Fruit fly (Drosophila melanogaster) whole organism, wandering third instar larva: Measurements from ENCODE around the gene solo.

ENCODE experiments used
- CrebA ChIP-seq: fragments of 200-800 bp; sonication (Bioruptor generic); optimal IDR thresholded peaks from 2 replicates; lab custom pipeline; 2016; ENCODE audit warnings: missing biosample characterization, mild to moderate bottlenecking, missing genetic modification characterization, borderline replicate concordance
- Hr78 ChIP-seq: fragments of >200 bp; optimal IDR thresholded peaks from 2 replicates; lab custom pipeline; 2017; ENCODE audit warnings: missing biosample characterization, missing genetic modification characterization
- OdsH ChIP-seq: fragments of 200-800 bp; sonication (Bioruptor generic); optimal IDR thresholded peaks from 2 replicates; lab custom pipeline; 2016; ENCODE audit warnings: missing biosample characterization, mild to moderate bottlenecking, missing genetic modification characterization
- Sp1 ChIP-seq: fragments of 200-800 bp; sonication (Bioruptor generic); optimal IDR thresholded peaks from 3 replicates; lab custom pipeline; 2019; ENCODE audit warnings: missing biosample characterization, mild to moderate bottlenecking, missing genetic modification characterization, moderate library complexity
- brk ChIP-seq: fragments of 200-800 bp; sonication (Bioruptor generic); optimal IDR thresholded peaks from 2 replicates; lab custom pipeline; 2016; ENCODE audit warnings: missing biosample characterization, mild to moderate bottlenecking, missing genetic modification characterization
- h ChIP-seq: fragments of 200-800 bp; sonication (Bioruptor generic); optimal IDR thresholded peaks from 3 replicates; lab custom pipeline; 2016; ENCODE audit warnings: missing biosample characterization, mild to moderate bottlenecking, missing genetic modification characterization
- usp ChIP-seq: fragments of >200 bp; optimal IDR thresholded peaks from 2 replicates; lab custom pipeline; 2017; ENCODE audit warnings: missing biosample characterization, missing genetic modification characterization
- woc ChIP-seq: sonication (Bioruptor generic); optimal IDR thresholded peaks from 2 replicates; lab custom pipeline; 2016; ENCODE audit warnings: missing biosample characterization, mild to moderate bottlenecking, missing genetic modification characterization

dm6 chr2L:15074465-15074864 is 13.0 kb downstream of the solo start, which contains the start of gene wwk:
- TF ChIP-seq woc (GFP tag; lab: Kevin White, UChicago) (no peak), brk (GFP tag; lab: Kevin White, UChicago) (no peak), OdsH (GFP tag; lab: Kevin White, UChicago) (no peak), CrebA (GFP tag; lab: Kevin White, UChicago) (no peak), Sp1 (GFP tag; lab: Kevin White, UChicago) (no peak), usp (GFP tag; lab: Kevin White, UChicago) (no peak), h (GFP tag; lab: Kevin White, UChicago) (no peak), Hr78 (GFP tag; lab: Kevin White, UChicago) (no peak)
